Worm (Caenorhabditis elegans) whole organism, L4 larva: Measurements from ENCODE around the gene B0513.4.
A peak's percentile ranks its signal among the peaks of the same experiment; 100 is the strongest.

ENCODE experiments used
- F10B5.3 ChIP-seq: sonication (generic microtip); optimal IDR thresholded peaks from 2 replicates; lab custom pipeline; 2016; ENCODE audit warnings: mild to moderate bottlenecking, missing genetic modification characterization, missing compliant biosample characterization
- F26F4.8 ChIP-seq: fragments of 200-800 bp; sonication (Bioruptor generic); conservative IDR thresholded peaks from 2 replicates; pipeline ENCODE4 v1.3.6; 2022; ENCODE audit warnings: missing genetic modification characterization, missing compliant biosample characterization
- F49E8.2 ChIP-seq: sonication (generic microtip); optimal IDR thresholded peaks from 2 replicates; lab custom pipeline; 2016; ENCODE audit warnings: missing compliant biosample characterization, mild to moderate bottlenecking, missing genetic modification characterization, borderline replicate concordance
- aly-2 ChIP-seq: sonication (generic microtip); optimal IDR thresholded peaks from 2 replicates; lab custom pipeline; 2018; ENCODE audit warnings: missing biosample characterization, missing genetic modification characterization
- ama-1 ChIP-seq: fragments of 150-350 bp; optimal IDR thresholded peaks from 2 replicates; lab custom pipeline; 2014; ENCODE audit warnings: inconsistent platforms, mixed read lengths
- attf-4 ChIP-seq: sonication (generic microtip); optimal IDR thresholded peaks from 3 replicates; lab custom pipeline; 2017; ENCODE audit warnings: missing biosample characterization, missing genetic modification characterization
- ceh-28 ChIP-seq: fragments of 150-350 bp; optimal IDR thresholded peaks from 2 replicates; lab custom pipeline; 2014; ENCODE audit warnings: missing biosample characterization, missing genetic modification reagents, missing genetic modification characterization
- ceh-82 ChIP-seq: sonication (generic microtip); optimal IDR thresholded peaks from 2 replicates; lab custom pipeline; 2017; ENCODE audit warnings: missing biosample characterization, missing genetic modification characterization
- ces-1 ChIP-seq: fragments of 150-350 bp; sonication (generic microtip); optimal IDR thresholded peaks from 4 replicates; lab custom pipeline; 2014; ENCODE audit warnings: missing biosample characterization, missing genetic modification reagents, missing genetic modification characterization
- daf-12 ChIP-seq: fragments of 150-350 bp; optimal IDR thresholded peaks from 2 replicates; lab custom pipeline; 2014; ENCODE audit warnings: missing biosample characterization, missing genetic modification reagents, missing genetic modification characterization
- daf-16 ChIP-seq, 3 experiments: sonication (generic microtip); optimal IDR thresholded peaks; 2 replicates each; lab custom pipeline; 2016 to 2017; ENCODE audit warnings: missing genetic modification characterization in 3 of 3, missing genetic modification reagents in 3 of 3, mild to moderate bottlenecking in 2 of 3, missing compliant biosample characterization in 2 of 3, missing biosample characterization in 1 of 3, moderate library complexity in 1 of 3
- daf-19 ChIP-seq: fragments of 200-800 bp; sonication (Bioruptor generic); conservative IDR thresholded peaks from 2 replicates; pipeline ENCODE4 v1.3.6; 2022; ENCODE audit warnings: missing genetic modification characterization, missing compliant biosample characterization
- daf-8 ChIP-seq: fragments of 200-800 bp; sonication (Bioruptor generic); IDR thresholded peaks from 2 replicates; pipeline ENCODE4 v1.3.6; 2022; ENCODE audit warnings: missing genetic modification characterization, missing compliant biosample characterization
- dmd-6 ChIP-seq: fragments of 200-800 bp; sonication (Bioruptor generic); IDR thresholded peaks from 2 replicates; pipeline ENCODE4 v1.3.6; 2022; ENCODE audit warnings: missing genetic modification reagents, missing genetic modification characterization, missing compliant biosample characterization
- dmd-9 ChIP-seq: fragments of 200-800 bp; sonication (Bioruptor generic); IDR thresholded peaks from 2 replicates; pipeline ENCODE4 v1.3.6; 2022; ENCODE audit warnings: missing genetic modification reagents, missing genetic modification characterization, missing compliant biosample characterization
- egl-27 ChIP-seq: sonication (generic microtip); optimal IDR thresholded peaks from 3 replicates; lab custom pipeline; 2017; ENCODE audit warnings: missing biosample characterization, missing genetic modification reagents, missing genetic modification characterization
- fkh-10 ChIP-seq: fragments of 150-350 bp; optimal IDR thresholded peaks from 2 replicates; lab custom pipeline; 2014; ENCODE audit warnings: missing biosample characterization, missing genetic modification reagents, missing genetic modification characterization
- gei-8 ChIP-seq: fragments of 200-800 bp; sonication (Bioruptor generic); optimal IDR thresholded peaks from 2 replicates; lab custom pipeline; 2018; ENCODE audit warnings: mild to moderate bottlenecking, missing genetic modification characterization, missing compliant biosample characterization
- hif-1 ChIP-seq, 2 experiments: sonication (generic microtip); optimal IDR thresholded peaks; 2 replicates each; lab custom pipeline; 2016 to 2017; ENCODE audit warnings: missing compliant biosample characterization in 2 of 2, missing genetic modification characterization in 2 of 2, missing genetic modification reagents in 2 of 2, missing genotype in 2 of 2, mild to moderate bottlenecking in 1 of 2
- hlh-11 ChIP-seq: fragments of 200-800 bp; sonication (Bioruptor generic); optimal IDR thresholded peaks from 2 replicates; lab custom pipeline; 2018; ENCODE audit warnings: mild to moderate bottlenecking, missing genetic modification characterization, missing compliant biosample characterization
- hlh-30 ChIP-seq: sonication (generic microtip); optimal IDR thresholded peaks from 2 replicates; lab custom pipeline; 2017; ENCODE audit warnings: antibody characterized with exemption, mild to moderate bottlenecking, missing genetic modification characterization, missing compliant biosample characterization; ENCODE audit not compliant: insufficient read depth
- jun-1 ChIP-seq: fragments of 150-350 bp; optimal IDR thresholded peaks from 2 replicates; lab custom pipeline; 2014; ENCODE audit warnings: missing biosample characterization, missing genetic modification reagents, missing genetic modification characterization
- lin-1 ChIP-seq: fragments of 200-800 bp; sonication (Bioruptor generic); IDR thresholded peaks from 2 replicates; pipeline ENCODE4 v1.3.6; 2022; ENCODE audit warnings: missing genetic modification reagents, missing genetic modification characterization, missing compliant biosample characterization
- lin-38 ChIP-seq: fragments of 200-800 bp; sonication (Bioruptor generic); IDR thresholded peaks from 2 replicates; pipeline ENCODE4 v1.3.6; 2022; ENCODE audit warnings: missing genetic modification reagents, missing genetic modification characterization, missing compliant biosample characterization
- lir-3 ChIP-seq: sonication (generic microtip); optimal IDR thresholded peaks from 2 replicates; lab custom pipeline; 2016; ENCODE audit warnings: mild to moderate bottlenecking, missing genetic modification characterization, missing compliant biosample characterization
- lsy-2 ChIP-seq, 2 experiments: fragments of 150-350 bp in 1 of 2; sonication (generic microtip) in 1 of 2; optimal IDR thresholded peaks; 2 replicates each; lab custom pipeline; 2014 to 2017; ENCODE audit warnings: missing biosample characterization in 2 of 2, missing genetic modification characterization in 2 of 2
- madf-5 ChIP-seq, 2 experiments: fragments of 200-800 bp; sonication (Bioruptor generic); IDR thresholded peaks; 2 replicates each; pipeline ENCODE4 v1.3.6; 2022; ENCODE audit warnings: missing compliant biosample characterization in 2 of 2, missing genetic modification characterization in 2 of 2
- mdt-29 ChIP-seq: fragments of 200-800 bp; sonication (Bioruptor generic); IDR thresholded peaks from 2 replicates; pipeline ENCODE4 v1.3.6; 2022; ENCODE audit warnings: missing genetic modification reagents, missing genetic modification characterization, missing compliant biosample characterization
- nhr-10 ChIP-seq: fragments of 150-350 bp; optimal IDR thresholded peaks from 2 replicates; lab custom pipeline; 2014; ENCODE audit warnings: missing biosample characterization, missing genetic modification characterization
- nhr-102 ChIP-seq: sonication (generic microtip); optimal IDR thresholded peaks from 2 replicates; lab custom pipeline; 2016; ENCODE audit warnings: mild to moderate bottlenecking, missing genetic modification characterization, moderate library complexity, missing compliant biosample characterization
- nhr-111 ChIP-seq: fragments of 200-800 bp; sonication (Bioruptor generic); optimal IDR thresholded peaks from 2 replicates; lab custom pipeline; 2018; ENCODE audit warnings: mild to moderate bottlenecking, missing genetic modification characterization, missing compliant biosample characterization
- nhr-48 ChIP-seq: sonication (generic microtip); optimal IDR thresholded peaks from 2 replicates; lab custom pipeline; 2016; ENCODE audit warnings: mild to moderate bottlenecking, missing genetic modification characterization, missing compliant biosample characterization
- nhr-77 ChIP-seq: fragments of 150-350 bp; optimal IDR thresholded peaks from 2 replicates; lab custom pipeline; 2014; ENCODE audit warnings: missing biosample characterization, missing genetic modification characterization
- pha-4 ChIP-seq, 2 experiments: fragments of 150-350 bp in 1 of 2; fragments of 200-800 bp in 1 of 2; sonication (Bioruptor generic) in 1 of 2; IDR thresholded peaks in 1 of 2; optimal IDR thresholded peaks in 1 of 2; 2 replicates each; pipeline versions ENCODE4 v1.3.6 to Lab custom; 2014 to 2022; ENCODE audit warnings: missing genetic modification characterization in 2 of 2, missing genetic modification reagents in 2 of 2, missing biosample characterization in 1 of 2, missing compliant biosample characterization in 1 of 2
- php-3 ChIP-seq: fragments of 200-800 bp; sonication (Bioruptor generic); IDR thresholded peaks from 2 replicates; pipeline ENCODE4 v1.3.6; 2022; ENCODE audit warnings: missing genetic modification reagents, missing genetic modification characterization, missing compliant biosample characterization
- sdz-12 ChIP-seq: fragments of 200-800 bp; sonication (Bioruptor generic); optimal IDR thresholded peaks from 2 replicates; lab custom pipeline; 2018; ENCODE audit warnings: mild to moderate bottlenecking, missing genetic modification characterization, missing compliant biosample characterization
- skn-1 ChIP-seq: fragments of 150-350 bp; optimal IDR thresholded peaks from 2 replicates; lab custom pipeline; 2014; ENCODE audit warnings: missing biosample characterization, missing genetic modification characterization
- snpc-4 ChIP-seq: fragments of 150-350 bp; optimal IDR thresholded peaks from 2 replicates; lab custom pipeline; 2014; ENCODE audit warnings: missing biosample characterization, missing genetic modification characterization
- tag-97 ChIP-seq: fragments of 200-800 bp; sonication (Bioruptor generic); IDR thresholded peaks from 2 replicates; pipeline ENCODE4 v1.3.6; 2022; ENCODE audit warnings: missing genetic modification characterization, missing compliant biosample characterization
- unc-130 ChIP-seq: sonication (generic microtip); optimal IDR thresholded peaks from 2 replicates; lab custom pipeline; 2016; ENCODE audit warnings: missing genetic modification reagents, missing genetic modification characterization, missing compliant biosample characterization
- unc-39 ChIP-seq: sonication (generic microtip); optimal IDR thresholded peaks from 2 replicates; lab custom pipeline; 2017; ENCODE audit warnings: missing biosample characterization, missing genetic modification characterization
- unc-62 ChIP-seq, 3 experiments: fragments of 150-350 bp in 1 of 3; sonication (generic microtip); optimal IDR thresholded peaks in 2 of 3; peaks in 1 of 3; 1 replicate in 1 of 3; 2 replicates in 2 of 3; lab custom pipeline; 2014 to 2017; ENCODE audit warnings: missing biosample characterization in 3 of 3, missing genetic modification characterization in 3 of 3, missing genetic modification reagents in 3 of 3, missing genotype in 1 of 3
- vab-7 ChIP-seq: fragments of 200-800 bp; sonication (Bioruptor generic); IDR thresholded peaks from 2 replicates; pipeline ENCODE4 v1.3.6; 2022; ENCODE audit warnings: missing genetic modification reagents, missing genetic modification characterization, missing compliant biosample characterization
- zag-1 ChIP-seq: fragments of 150-350 bp; optimal IDR thresholded peaks from 2 replicates; lab custom pipeline; 2014; ENCODE audit warnings: missing biosample characterization, missing genetic modification characterization
- zfp-2 ChIP-seq: sonication (generic microtip); optimal IDR thresholded peaks from 2 replicates; lab custom pipeline; 2016; ENCODE audit warnings: mild to moderate bottlenecking, missing genetic modification characterization, missing compliant biosample characterization
- zfp-3 ChIP-seq: fragments of 200-800 bp; sonication (Bioruptor generic); conservative IDR thresholded peaks from 2 replicates; pipeline ENCODE4 v1.3.6; 2022; ENCODE audit warnings: missing genetic modification reagents, missing genetic modification characterization, missing compliant biosample characterization
- zip-2 ChIP-seq: fragments of 150-350 bp; optimal IDR thresholded peaks from 2 replicates; lab custom pipeline; 2014; ENCODE audit warnings: missing biosample characterization, missing genetic modification characterization
- ztf-7 ChIP-seq: fragments of 150-350 bp; optimal IDR thresholded peaks from 2 replicates; lab custom pipeline; 2014; ENCODE audit warnings: missing biosample characterization, missing genetic modification characterization

B0513.4 gene

DNA sequence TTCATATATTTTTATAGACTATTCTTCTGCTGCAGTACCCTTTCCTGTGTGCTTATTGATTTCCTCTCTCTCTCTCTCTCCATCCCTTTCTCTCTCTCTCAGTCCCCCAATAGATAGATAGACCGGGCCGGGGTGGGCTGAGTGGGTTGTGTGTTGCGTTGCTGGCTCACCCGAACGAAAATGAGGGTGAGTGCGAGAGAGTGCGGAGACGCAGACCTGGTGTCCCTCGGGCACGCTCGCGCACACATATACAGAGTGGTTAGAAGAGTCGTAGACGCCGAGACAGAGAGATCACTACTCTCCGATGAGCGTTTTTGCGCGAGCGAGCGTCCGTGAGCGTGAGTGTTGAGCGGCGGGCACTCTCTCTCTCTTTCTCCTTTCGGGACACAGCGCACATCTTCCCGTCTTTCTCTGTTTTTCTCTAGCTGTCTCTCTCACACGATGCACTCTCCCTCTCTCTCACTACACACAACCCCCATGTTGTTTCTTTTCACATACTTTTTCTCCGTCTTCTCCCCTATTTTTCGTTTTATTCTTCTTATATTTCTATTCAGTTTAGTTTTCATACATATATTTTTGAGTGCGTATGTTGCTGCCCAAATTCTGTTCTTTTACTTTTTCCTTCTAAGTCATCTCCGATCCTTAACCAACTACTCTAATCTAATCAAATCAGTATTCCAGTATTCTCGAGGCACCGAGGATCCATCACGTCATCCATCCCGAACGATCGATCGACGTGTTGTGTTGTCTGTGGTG is 7.6 kb downstream of the B0513.4 start, which contains the start of gene lin-66 (continued):
- TF ChIP-seq nhr-111 (GFP tag; lab: Kevin White, UChicago) (no peak), nhr-10 (tag; lab: Kevin White, UChicago) (no peak), ama-1 (lab: Kevin White, UChicago) (no peak), F49E8.2 (tag; lab: Kevin White, UChicago) (no peak), nhr-102 (tag; lab: Kevin White, UChicago) (peak; percentile 73), ceh-82 (no peak), hlh-30 (peak; percentile 87), sdz-12 (GFP tag; lab: Kevin White, UChicago) (peak; percentile 81), nhr-48 (tag; lab: Kevin White, UChicago) (peak; percentile 82), aly-2 (tag; lab: Kevin White, UChicago) (no peak), zfp-3 (GFP tag; lab: Robert Waterston, UW) (no peak), F10B5.3 (peak; percentile 63), unc-39 (no peak), gei-8 (GFP tag; lab: Kevin White, UChicago) (peak; percentile 2), daf-12 (tag; lab: Kevin White, UChicago) (no peak), daf-19 (GFP tag; lab: Robert Waterston, UW) (no peak), F26F4.8 (GFP tag; lab: Robert Waterston, UW) (no peak), hlh-11 (tag; lab: Kevin White, UChicago) (peak; percentile 95), zag-1 (tag; lab: Kevin White, UChicago) (no peak), attf-4 (no peak), madf-5 (GFP tag; IDR thresholded peaks at IDR 0.05; lab: Robert Waterston, UW) (0 out of 4 replicates have a peak, but pooled peaks of 1 of the 2 experiments have one; percentile 66), unc-130 (GFP tag; lab: Kevin White, UChicago) (no peak), daf-16 (GFP tag; optimal IDR thresholded peaks at IDR 0.05; lab: Kevin White, UChicago) (peak; percentile 56 to 64), daf-16 (tag; optimal IDR thresholded peaks at IDR 0.05; lab: Kevin White, UChicago) (peak; percentile 67), php-3 (GFP tag; lab: Robert Waterston, UW) (peak; percentile 61; the same call in 1 of the 2 replicates), nhr-77 (peak; percentile 72), ceh-28 (tag; lab: Kevin White, UChicago) (peak; percentile 51), lsy-2 (tag; optimal IDR thresholded peaks at IDR 0.05; lab: Kevin White, UChicago) (peak; percentile 74 to 80), fkh-10 (GFP tag; lab: Kevin White, UChicago) (peak; percentile 70), daf-8 (GFP tag; lab: Robert Waterston, UW) (no peak), lin-1 (GFP tag; lab: Robert Waterston, UW) (peak; percentile 68; the same call in 1 of the 2 replicates), mdt-29 (GFP tag; lab: Robert Waterston, UW) (0 out of 2 replicates have a peak, but pooled peaks have one; percentile 38), zip-2 (tag; lab: Kevin White, UChicago) (no peak), ces-1 (GFP tag; lab: Kevin White, UChicago) (no peak), dmd-9 (GFP tag; lab: Robert Waterston, UW) (0 out of 2 replicates have a peak, but pooled peaks have one; percentile 30), snpc-4 (tag; lab: Kevin White, UChicago) (no peak), jun-1 (tag; lab: Kevin White, UChicago) (peak; percentile 63), pha-4 (GFP tag; IDR thresholded peaks at IDR 0.05; lab: Robert Waterston, UW) (peak; percentile 87), pha-4 (tag; optimal IDR thresholded peaks at IDR 0.05; lab: Kevin White, UChicago) (no peak), hif-1 (tag; optimal IDR thresholded peaks at IDR 0.05; lab: Kevin White, UChicago) (peak; percentile 27 to 87), ztf-7 (tag; lab: Kevin White, UChicago) (peak; percentile 38), egl-27 (peak; percentile 59), skn-1 (tag; lab: Kevin White, UChicago) (no peak), lir-3 (tag; lab: Kevin White, UChicago) (peak; percentile 25), zfp-2 (tag; lab: Kevin White, UChicago) (peak; percentile 16), lin-38 (GFP tag; lab: Robert Waterston, UW) (peak; percentile 70), vab-7 (GFP tag; lab: Robert Waterston, UW) (peak; percentile 66), unc-62 (GFP tag; optimal IDR thresholded peaks at IDR 0.05 in 1 of 2; lab: Kevin White, UChicago) (peak in 1 of 2 experiments; percentile 98), unc-62 (tag; optimal IDR thresholded peaks at IDR 0.05; lab: Kevin White, UChicago) (no peak), dmd-6 (GFP tag; lab: Robert Waterston, UW) (peak; percentile 85), tag-97 (no peak)
